Worm (Caenorhabditis elegans): ENCODE data around the gene sqv-6.

Gene sqv-6

DNA sequence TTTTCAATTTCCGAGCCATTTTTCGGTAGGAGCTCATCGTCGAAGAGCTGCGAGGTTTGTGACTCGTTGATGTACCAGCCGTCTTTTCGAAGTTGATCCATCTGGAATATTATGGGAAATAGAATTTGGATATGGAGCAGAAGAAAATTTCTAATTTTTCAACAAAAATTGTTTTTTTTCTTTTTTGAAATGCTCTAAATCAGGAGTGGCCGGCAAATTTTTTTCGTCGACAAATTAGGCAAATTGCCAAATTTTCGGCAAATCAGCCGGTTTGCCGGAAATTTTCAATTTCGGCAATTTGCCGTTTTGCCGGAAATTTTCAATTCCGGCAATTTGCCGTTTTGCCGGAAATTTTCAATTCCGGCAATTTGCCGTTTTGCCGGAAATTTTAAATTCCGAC is 19.4 kb downstream of the sqv-6 start, which contains the start of gene Y50D4C.3:
TSS of gene Y50D4C.3 (minus strand) at position 101 of the 400 bp plus-strand sequence.
- TF ChIP-seq scrt-1 (GFP tag; IDR thresholded peaks at IDR 0.05) (no peak), ceh-36 (tag; optimal IDR thresholded peaks at IDR 0.05) (no peak), flt-1 (GFP tag; IDR thresholded peaks at IDR 0.05) (no peak), aly-1 (tag; optimal IDR thresholded peaks at IDR 0.05) (no peak), F13C5.2 (tag; optimal IDR thresholded peaks at IDR 0.05) (no peak), tbx-11 (GFP tag; IDR thresholded peaks at IDR 0.05) (no peak), B0310.2 (tag; optimal IDR thresholded peaks at IDR 0.05) (no peak), ets-7 (tag; optimal IDR thresholded peaks at IDR 0.05) (no peak), ama-1 (optimal IDR thresholded peaks at IDR 0.05) (no peak), pes-1 (GFP tag; IDR thresholded peaks at IDR 0.05) (no peak), ceh-13 (GFP tag; optimal IDR thresholded peaks at IDR 0.05) (no peak), tbx-37 (GFP tag; conservative IDR thresholded peaks at IDR 0.05) (no peak), sea-1 (GFP tag; conservative IDR thresholded peaks at IDR 0.05) (no peak)

DNA sequence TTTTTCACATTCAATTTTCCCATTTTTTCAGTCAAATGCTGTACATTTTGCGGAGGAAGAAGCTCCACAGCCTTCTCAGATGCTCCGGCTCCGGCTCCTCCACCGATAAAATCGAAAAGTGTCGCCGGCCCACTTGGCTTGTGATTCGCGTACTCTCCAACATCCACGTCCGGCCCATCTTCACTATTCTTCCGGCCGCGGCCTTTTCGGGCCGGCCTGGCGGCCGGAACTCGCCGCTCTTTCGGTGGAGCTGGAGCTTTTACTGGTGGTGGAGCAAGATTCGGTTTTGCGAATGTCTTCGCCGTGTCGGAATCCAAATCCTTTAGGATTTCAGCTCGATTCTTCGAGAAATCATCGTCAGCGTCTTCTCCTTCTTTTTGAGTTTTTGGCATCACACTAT is 22.0 kb downstream of the sqv-6 start:
- TF ChIP-seq scrt-1 (GFP tag; IDR thresholded peaks at IDR 0.05) (no peak), tbx-11 (GFP tag; IDR thresholded peaks at IDR 0.05) (no peak), hnd-1 (tag; optimal IDR thresholded peaks at IDR 0.05) (no peak), pes-1 (GFP tag; IDR thresholded peaks at IDR 0.05) (no peak), hmg-4 (GFP tag; optimal IDR thresholded peaks at IDR 0.05) (no peak), sea-1 (GFP tag; conservative IDR thresholded peaks at IDR 0.05) (no peak), hmbx-1 (tag; optimal IDR thresholded peaks at IDR 0.05) (no peak), F13C5.2 (tag; optimal IDR thresholded peaks at IDR 0.05) (no peak), aly-1 (tag; optimal IDR thresholded peaks at IDR 0.05) (no peak), ama-1 (optimal IDR thresholded peaks at IDR 0.05) (no peak)

DNA sequence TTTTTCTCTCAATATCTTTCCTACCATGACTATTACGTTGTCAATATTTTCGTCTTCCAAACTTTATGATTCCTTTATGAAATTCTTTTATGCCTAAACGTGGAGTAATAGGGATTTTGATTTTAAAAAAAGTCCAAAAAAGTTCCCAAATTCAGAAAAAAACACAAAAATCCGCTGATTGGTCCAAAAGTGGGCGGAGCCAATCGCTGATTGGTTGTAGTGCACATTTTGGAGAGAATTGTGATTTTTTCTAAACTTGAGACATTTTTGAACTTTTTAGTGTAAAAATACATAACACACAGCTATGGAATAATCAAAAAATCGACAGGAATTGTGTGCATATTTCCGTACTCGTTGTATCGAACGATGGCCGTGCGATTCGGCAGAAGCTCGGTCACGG is 25.2 kb downstream of the sqv-6 start:
- no peak for TF ChIP-seq aly-1 (tag; optimal IDR thresholded peaks at IDR 0.05)
- TF ChIP-seq scrt-1 (GFP tag; IDR thresholded peaks at IDR 0.05) = no peak
- TF ChIP-seq F13C5.2 (tag; optimal IDR thresholded peaks at IDR 0.05) = no peak
- TF ChIP-seq ama-1 (optimal IDR thresholded peaks at IDR 0.05) = no peak
- no peak for TF ChIP-seq ceh-13 (GFP tag; optimal IDR thresholded peaks at IDR 0.05)
- TF ChIP-seq tra-4 (tag; optimal IDR thresholded peaks at IDR 0.05) = no peak
- TF ChIP-seq flt-1 (GFP tag; IDR thresholded peaks at IDR 0.05) = no peak
- TF ChIP-seq B0310.2 (tag; optimal IDR thresholded peaks at IDR 0.05) = no peak
- no peak for TF ChIP-seq ceh-36 (tag; optimal IDR thresholded peaks at IDR 0.05)
- no peak for TF ChIP-seq tbx-11 (GFP tag; IDR thresholded peaks at IDR 0.05)
- no peak for TF ChIP-seq hnd-1 (tag; optimal IDR thresholded peaks at IDR 0.05)

DNA sequence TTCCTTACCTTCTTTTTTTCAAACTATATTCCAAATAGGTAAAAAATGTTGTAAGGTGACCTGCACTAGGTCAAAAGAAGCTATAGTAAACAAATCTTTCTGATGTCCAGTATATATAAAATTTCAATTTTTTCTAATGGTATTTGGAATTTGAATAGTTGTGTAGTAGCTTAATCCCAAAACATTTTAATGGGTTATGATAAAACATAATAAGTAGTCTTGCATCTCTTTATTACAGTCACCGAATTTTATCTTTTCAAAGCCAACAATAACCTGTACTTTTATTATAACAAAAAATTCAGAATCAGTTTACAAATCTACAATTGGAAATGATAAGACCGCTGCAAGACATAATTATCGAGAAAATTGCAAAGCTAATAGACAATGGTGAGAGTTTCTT is 47.1 kb downstream of the sqv-6 start, which contains the start of gene H24K24.2:
TSS of gene H24K24.2 (plus strand) at position 301 of the 400 bp plus-strand sequence.
- TF ChIP-seq flt-1 (GFP tag; IDR thresholded peaks at IDR 0.05) (no peak), pes-1 (GFP tag; IDR thresholded peaks at IDR 0.05) (no peak), hmg-4 (GFP tag; optimal IDR thresholded peaks at IDR 0.05) (no peak), ceh-36 (tag; optimal IDR thresholded peaks at IDR 0.05) (no peak)

DNA sequence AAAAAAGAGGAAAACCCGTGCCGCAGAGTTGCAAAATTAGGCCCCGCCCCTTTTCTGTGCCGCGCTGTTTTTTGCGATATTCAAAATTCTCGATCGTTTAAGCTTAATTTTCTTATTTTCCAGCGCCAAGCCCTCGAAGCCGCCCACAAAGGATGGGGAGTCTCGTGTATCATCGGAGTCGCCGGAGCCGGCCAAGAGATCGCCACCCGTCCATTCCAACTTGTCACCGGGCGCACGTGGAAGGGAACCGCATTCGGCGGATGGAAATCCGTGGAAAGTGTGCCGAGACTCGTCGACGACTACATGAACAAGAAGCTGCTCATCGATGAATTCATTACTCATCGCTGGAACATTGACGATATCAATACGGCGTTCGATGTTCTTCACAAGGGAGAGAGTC is 48.9 kb downstream of the sqv-6 start:
- TF ChIP-seq F13C5.2 (tag; optimal IDR thresholded peaks at IDR 0.05) = no peak
- TF ChIP-seq hmbx-1 (tag; optimal IDR thresholded peaks at IDR 0.05) = no peak
- TF ChIP-seq tbx-11 (GFP tag; IDR thresholded peaks at IDR 0.05) = no peak
- TF ChIP-seq ama-1 (optimal IDR thresholded peaks at IDR 0.05) = no peak
- no peak for TF ChIP-seq tra-4 (tag; optimal IDR thresholded peaks at IDR 0.05)
- TF ChIP-seq flt-1 (GFP tag; IDR thresholded peaks at IDR 0.05) = no peak
- TF ChIP-seq hmg-4 (GFP tag; optimal IDR thresholded peaks at IDR 0.05) = no peak
- TF ChIP-seq B0310.2 (tag; optimal IDR thresholded peaks at IDR 0.05) = no peak
- TF ChIP-seq ceh-36 (tag; optimal IDR thresholded peaks at IDR 0.05) = no peak
- no peak for TF ChIP-seq aly-1 (tag; optimal IDR thresholded peaks at IDR 0.05)
- no peak for TF ChIP-seq tbx-37 (GFP tag; conservative IDR thresholded peaks at IDR 0.05)
- no peak for TF ChIP-seq scrt-1 (GFP tag; IDR thresholded peaks at IDR 0.05)
- no peak for TF ChIP-seq hnd-1 (tag; optimal IDR thresholded peaks at IDR 0.05)
- no peak for TF ChIP-seq pes-1 (GFP tag; IDR thresholded peaks at IDR 0.05)
- TF ChIP-seq ceh-13 (GFP tag; optimal IDR thresholded peaks at IDR 0.05) = no peak
- TF ChIP-seq ets-7 (tag; optimal IDR thresholded peaks at IDR 0.05) = no peak
- TF ChIP-seq sea-1 (GFP tag; conservative IDR thresholded peaks at IDR 0.05) = no peak

DNA sequence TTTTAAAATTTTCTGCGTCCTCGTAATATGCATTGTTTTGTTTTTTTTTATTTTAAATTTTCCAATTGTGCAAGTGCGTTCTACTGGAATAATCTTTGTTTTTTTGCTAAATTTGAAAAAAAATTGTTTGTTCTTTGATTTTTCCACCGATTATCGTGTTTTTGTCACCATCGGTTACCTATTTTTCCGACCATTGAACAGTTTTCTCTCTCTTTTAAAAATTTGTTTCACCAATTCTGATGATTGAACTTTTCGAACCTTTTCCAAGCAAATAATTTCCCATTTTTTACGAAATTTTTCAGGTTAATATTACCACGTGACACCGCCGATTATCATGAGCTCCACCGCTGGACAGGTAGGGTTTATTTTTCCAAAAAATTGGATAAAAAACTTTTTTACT is 53.1 kb downstream of the sqv-6 start, which contains the start of gene adh-5:
TSS of gene adh-5 (plus strand) at position 301 of the 400 bp plus-strand sequence.
- TF ChIP-seq pes-1 (GFP tag; IDR thresholded peaks at IDR 0.05) (no peak), scrt-1 (GFP tag; IDR thresholded peaks at IDR 0.05) (no peak), aly-1 (tag; optimal IDR thresholded peaks at IDR 0.05) (no peak), tra-4 (tag; optimal IDR thresholded peaks at IDR 0.05) (no peak), hmg-4 (GFP tag; optimal IDR thresholded peaks at IDR 0.05) (no peak), ceh-36 (tag; optimal IDR thresholded peaks at IDR 0.05) (no peak), B0310.2 (tag; optimal IDR thresholded peaks at IDR 0.05) (no peak), ama-1 (optimal IDR thresholded peaks at IDR 0.05) (no peak), ceh-13 (GFP tag; optimal IDR thresholded peaks at IDR 0.05) (no peak), sea-1 (GFP tag; conservative IDR thresholded peaks at IDR 0.05) (no peak)

DNA sequence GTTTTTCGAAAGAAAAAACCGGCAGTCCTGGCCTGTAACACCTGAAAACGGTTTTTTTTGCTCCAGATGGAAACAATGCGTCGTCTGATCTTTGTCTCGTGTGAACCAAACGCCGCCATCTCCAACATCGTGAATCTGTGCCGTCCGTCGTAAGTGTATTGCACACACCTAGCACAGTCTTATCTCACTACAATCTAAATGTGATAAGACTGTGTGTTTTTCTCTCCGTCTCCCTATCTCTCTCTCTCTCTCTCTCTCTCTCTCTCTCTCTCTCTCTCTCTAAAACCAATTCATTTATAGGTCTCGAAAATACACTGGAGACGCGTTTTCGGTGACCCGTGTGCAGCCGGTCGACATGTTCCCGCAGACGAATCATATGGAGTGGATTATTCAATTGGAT is 54.0 kb downstream of the sqv-6 start:
- no peak for TF ChIP-seq flt-1 (GFP tag; IDR thresholded peaks at IDR 0.05)
- no peak for TF ChIP-seq hmbx-1 (tag; optimal IDR thresholded peaks at IDR 0.05)
- TF ChIP-seq pes-1 (GFP tag; IDR thresholded peaks at IDR 0.05) = no peak
- no peak for TF ChIP-seq F13C5.2 (tag; optimal IDR thresholded peaks at IDR 0.05)
- no peak for TF ChIP-seq tbx-11 (GFP tag; IDR thresholded peaks at IDR 0.05)
- no peak for TF ChIP-seq hnd-1 (tag; optimal IDR thresholded peaks at IDR 0.05)
- no peak for TF ChIP-seq B0310.2 (tag; optimal IDR thresholded peaks at IDR 0.05)
- no peak for TF ChIP-seq sea-1 (GFP tag; conservative IDR thresholded peaks at IDR 0.05)
- no peak for TF ChIP-seq ceh-13 (GFP tag; optimal IDR thresholded peaks at IDR 0.05)
- no peak for TF ChIP-seq tbx-37 (GFP tag; conservative IDR thresholded peaks at IDR 0.05)
- no peak for TF ChIP-seq hmg-4 (GFP tag; optimal IDR thresholded peaks at IDR 0.05)
- TF ChIP-seq tra-4 (tag; optimal IDR thresholded peaks at IDR 0.05) = no peak
- TF ChIP-seq scrt-1 (GFP tag; IDR thresholded peaks at IDR 0.05) = no peak
- no peak for TF ChIP-seq ama-1 (optimal IDR thresholded peaks at IDR 0.05)
- TF ChIP-seq ceh-36 (tag; optimal IDR thresholded peaks at IDR 0.05) = no peak
- no peak for TF ChIP-seq aly-1 (tag; optimal IDR thresholded peaks at IDR 0.05)
- no peak for TF ChIP-seq ets-7 (tag; optimal IDR thresholded peaks at IDR 0.05)
